Worm (Caenorhabditis elegans): ENCODE data around the gene ttr-54.
A peak's percentile ranks its signal among the peaks of the same experiment; 100 is the strongest.

DNA sequence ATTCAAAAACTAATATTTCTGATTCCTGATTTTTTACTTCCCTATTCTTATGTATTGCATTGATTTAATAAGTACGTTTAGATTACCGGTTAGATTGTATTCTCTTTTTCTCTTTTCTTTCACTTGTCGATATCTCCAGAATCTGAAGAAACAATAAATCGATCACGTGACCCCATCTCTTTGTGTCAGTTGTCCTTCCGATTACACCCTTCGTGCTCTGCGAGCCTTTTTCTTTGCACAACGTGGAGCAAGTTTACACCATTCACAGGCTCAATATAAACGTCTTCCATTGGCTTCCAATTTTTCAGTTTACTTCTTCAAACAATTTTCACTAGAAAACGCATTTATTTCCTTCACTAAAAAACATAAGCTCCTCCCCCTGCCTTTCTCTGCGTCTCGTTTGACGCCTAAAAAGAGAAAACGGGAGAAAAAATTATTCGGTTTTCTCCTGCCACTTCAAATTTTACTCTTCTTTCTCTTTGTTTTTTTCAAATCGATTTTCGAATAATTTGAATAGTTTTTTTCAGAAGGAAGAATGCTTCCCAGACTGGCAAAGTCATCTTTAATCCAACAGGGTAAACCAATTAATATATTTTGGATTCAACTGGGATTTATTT lies 24.7 kb downstream of the ttr-54 start, which contains the start of gene gta-1:
- TF ChIP-seq snpc-4 (tag; optimal IDR thresholded peaks at IDR 0.05) (no peak), nhr-85 (tag) (no peak), tbx-2 (tag; optimal IDR thresholded peaks at IDR 0.05) (peak; percentile 5), nhr-90 (tag; optimal IDR thresholded peaks at IDR 0.05; ENCODE audit: poor library complexity) (no peak), egl-13 (tag; optimal IDR thresholded peaks at IDR 0.05) (no peak), hpl-2 (GFP tag; optimal IDR thresholded peaks at IDR 0.05) (no peak)

All from whole organism, L1 larva.